Fruit fly (Drosophila melanogaster) whole organism, prepupa: ENCODE measurements around the gene MKP-4.

ENCODE experiments used
- Blimp-1 ChIP-seq: fragments of 200-800 bp; sonication (Bioruptor generic); optimal IDR thresholded peaks from 3 replicates; lab custom pipeline; 2017; ENCODE audit warnings: missing biosample characterization, missing genetic modification characterization, mild to moderate bottlenecking, moderate library complexity, missing genetic modification reagents
- CG10631 ChIP-seq: fragments of 200-800 bp; sonication (Bioruptor generic); optimal IDR thresholded peaks from 2 replicates; lab custom pipeline; 2016; ENCODE audit warnings: missing biosample characterization, missing genetic modification characterization
- CG10669 ChIP-seq: fragments of 200-800 bp; sonication (Bioruptor generic); optimal IDR thresholded peaks from 3 replicates; lab custom pipeline; 2018; ENCODE audit warnings: missing biosample characterization, mild to moderate bottlenecking, missing genetic modification characterization, moderate library complexity
- CG11762 ChIP-seq: fragments of 200-800 bp; sonication (Bioruptor generic); optimal IDR thresholded peaks from 3 replicates; lab custom pipeline; 2016; ENCODE audit warnings: missing biosample characterization, missing genetic modification characterization; ENCODE audit not compliant: insufficient read depth
- CG11902 ChIP-seq: fragments of 200-800 bp; sonication (Bioruptor generic); optimal IDR thresholded peaks from 3 replicates; lab custom pipeline; 2016; ENCODE audit warnings: missing biosample characterization, missing genetic modification characterization
- CG15336 ChIP-seq: fragments of 200-800 bp; sonication (Bioruptor generic); IDR thresholded peaks from 2 replicates; pipeline ENCODE4 v1.3.6; 2022; ENCODE audit warnings: missing biosample characterization, missing genetic modification characterization
- CG1621 ChIP-seq: fragments of 200-800 bp; sonication (Bioruptor generic); optimal IDR thresholded peaks from 3 replicates; lab custom pipeline; 2018; ENCODE audit warnings: missing biosample characterization, mild to moderate bottlenecking, missing genetic modification characterization
- CG16779 ChIP-seq: fragments of 200-800 bp; sonication (Bioruptor generic); optimal IDR thresholded peaks from 3 replicates; lab custom pipeline; 2017; ENCODE audit warnings: missing biosample characterization, mild to moderate bottlenecking, missing genetic modification characterization
- CG3032 ChIP-seq: fragments of 200-800 bp; optimal IDR thresholded peaks from 2 replicates; lab custom pipeline; 2019; ENCODE audit warnings: missing biosample characterization, mild to moderate bottlenecking, missing genetic modification characterization, moderate library complexity
- CG31627 ChIP-seq: fragments of 200-800 bp; sonication (Bioruptor generic); optimal IDR thresholded peaks from 3 replicates; lab custom pipeline; 2016; ENCODE audit warnings: missing biosample characterization, missing genetic modification characterization
- CG32006 ChIP-seq: fragments of 200-800 bp; sonication (Bioruptor generic); optimal IDR thresholded peaks from 3 replicates; lab custom pipeline; 2017; ENCODE audit warnings: missing biosample characterization, mild to moderate bottlenecking, missing genetic modification characterization
- CG3919 ChIP-seq: fragments of 200-800 bp; sonication (Bioruptor generic); optimal IDR thresholded peaks from 3 replicates; lab custom pipeline; 2016; ENCODE audit warnings: missing biosample characterization, missing genetic modification characterization
- CG4318 ChIP-seq: fragments of 200-800 bp; sonication (Bioruptor generic); optimal IDR thresholded peaks from 3 replicates; lab custom pipeline; 2017; ENCODE audit warnings: missing biosample characterization, mild to moderate bottlenecking, missing genetic modification characterization
- CG6163 ChIP-seq: fragments of 200-800 bp; sonication (Bioruptor generic); IDR thresholded peaks from 3 replicates; pipeline ENCODE4 v1.3.6; 2022; ENCODE audit warnings: missing biosample characterization, missing genetic modification characterization
- CG6276 ChIP-seq: fragments of 200-800 bp; sonication (Bioruptor generic); optimal IDR thresholded peaks from 2 replicates; lab custom pipeline; 2017; ENCODE audit warnings: missing biosample characterization, mild to moderate bottlenecking, missing genetic modification characterization
- CG6792 ChIP-seq: fragments of 200-800 bp; sonication (Bioruptor generic); optimal IDR thresholded peaks from 3 replicates; lab custom pipeline; 2016; ENCODE audit warnings: missing biosample characterization, missing genetic modification characterization
- CG6808 ChIP-seq: fragments of 200-800 bp; sonication (Bioruptor generic); optimal IDR thresholded peaks from 3 replicates; lab custom pipeline; 2017; ENCODE audit warnings: missing biosample characterization, missing genetic modification characterization, mild to moderate bottlenecking, moderate library complexity, missing genetic modification reagents
- CG6854 ChIP-seq: fragments of 200-800 bp; sonication (Bioruptor generic); optimal IDR thresholded peaks from 2 replicates; lab custom pipeline; 2017; ENCODE audit warnings: missing biosample characterization, mild to moderate bottlenecking, missing genetic modification characterization
- CG7368 ChIP-seq: fragments of 200-800 bp; sonication (Bioruptor generic); optimal IDR thresholded peaks from 3 replicates; lab custom pipeline; 2016; ENCODE audit warnings: missing biosample characterization, missing genetic modification characterization
- CG8119 ChIP-seq: fragments of 200-800 bp; sonication (Bioruptor generic); IDR thresholded peaks from 3 replicates; pipeline ENCODE4 v1.3.6; 2022; ENCODE audit warnings: missing biosample characterization, missing genetic modification characterization
- CG8632 ChIP-seq: fragments of 200-800 bp; sonication (Bioruptor generic); optimal IDR thresholded peaks from 3 replicates; lab custom pipeline; 2016; ENCODE audit warnings: missing biosample characterization, missing genetic modification characterization
- CG9139 ChIP-seq: fragments of 200-800 bp; sonication (Bioruptor generic); optimal IDR thresholded peaks from 3 replicates; lab custom pipeline; 2017; ENCODE audit warnings: missing biosample characterization, mild to moderate bottlenecking, missing genetic modification characterization
- Eip78C ChIP-seq: fragments of 200-800 bp; sonication (Bioruptor generic); peaks from one replicate; lab custom pipeline; 2016; ENCODE audit warnings: missing biosample characterization, missing genetic modification characterization
- Ets21C ChIP-seq: fragments of 200-800 bp; sonication (Bioruptor generic); optimal IDR thresholded peaks from 3 replicates; lab custom pipeline; 2016; ENCODE audit warnings: missing biosample characterization, missing genetic modification characterization
- Ets96B ChIP-seq: fragments of 200-800 bp; optimal IDR thresholded peaks from 2 replicates; lab custom pipeline; 2019; ENCODE audit warnings: missing biosample characterization, mild to moderate bottlenecking, missing genetic modification characterization, moderate library complexity
- Gug ChIP-seq: fragments of 200-800 bp; sonication (Bioruptor generic); IDR thresholded peaks from 2 replicates; pipeline ENCODE4 v1.3.6; 2022; ENCODE audit warnings: missing biosample characterization, missing genetic modification characterization
- Hr39 ChIP-seq: fragments of 200-800 bp; sonication (Bioruptor generic); optimal IDR thresholded peaks from 2 replicates; lab custom pipeline; 2016; ENCODE audit warnings: missing biosample characterization, missing genetic modification characterization
- Hr4 ChIP-seq: fragments of 200-800 bp; sonication (Bioruptor generic); optimal IDR thresholded peaks from 3 replicates; lab custom pipeline; 2016; ENCODE audit warnings: missing biosample characterization, missing genetic modification characterization
- Met ChIP-seq: fragments of 200-800 bp; sonication (Bioruptor generic); optimal IDR thresholded peaks from 3 replicates; lab custom pipeline; 2016; ENCODE audit warnings: missing biosample characterization, missing genetic modification characterization
- OdsH ChIP-seq: fragments of 200-800 bp; sonication (Bioruptor generic); optimal IDR thresholded peaks from 3 replicates; lab custom pipeline; 2016; ENCODE audit warnings: missing biosample characterization, missing genetic modification characterization
- Smox ChIP-seq: fragments of 200-800 bp; sonication (Bioruptor generic); optimal IDR thresholded peaks from 3 replicates; lab custom pipeline; 2016; ENCODE audit warnings: missing biosample characterization, missing genetic modification characterization
- Sox102F ChIP-seq: fragments of 200-800 bp; sonication (Bioruptor generic); optimal IDR thresholded peaks from 2 replicates; lab custom pipeline; 2016; ENCODE audit warnings: missing biosample characterization, mild to moderate bottlenecking, missing genetic modification characterization
- Sox14 ChIP-seq: fragments of 200-800 bp; sonication (Bioruptor generic); optimal IDR thresholded peaks from 3 replicates; lab custom pipeline; 2016; ENCODE audit warnings: missing biosample characterization, missing genetic modification characterization
- Sox15 ChIP-seq: fragments of 200-800 bp; sonication (Bioruptor generic); optimal IDR thresholded peaks from 3 replicates; lab custom pipeline; 2016; ENCODE audit warnings: missing biosample characterization, missing genetic modification characterization
- achi ChIP-seq: fragments of 200-800 bp; sonication (Bioruptor generic); optimal IDR thresholded peaks from 3 replicates; lab custom pipeline; 2016; ENCODE audit warnings: missing biosample characterization, missing genetic modification characterization
- acj6 ChIP-seq: fragments of 200-800 bp; sonication (Bioruptor generic); optimal IDR thresholded peaks from 3 replicates; lab custom pipeline; 2016; ENCODE audit warnings: missing biosample characterization, missing genetic modification characterization
- dac ChIP-seq: fragments of 200-800 bp; sonication (Bioruptor generic); optimal IDR thresholded peaks from 2 replicates; lab custom pipeline; 2017; ENCODE audit warnings: missing biosample characterization, mild to moderate bottlenecking, missing genetic modification characterization
- eg ChIP-seq: fragments of 200-800 bp; sonication (Bioruptor generic); IDR thresholded peaks from 3 replicates; pipeline ENCODE4 v1.3.6; 2022; ENCODE audit warnings: missing biosample characterization, missing genetic modification characterization
- esn ChIP-seq: fragments of 200-800 bp; sonication (Bioruptor generic); optimal IDR thresholded peaks from 2 replicates; lab custom pipeline; 2016; ENCODE audit warnings: missing biosample characterization, mild to moderate bottlenecking, missing genetic modification characterization, moderate library complexity
- fd59A ChIP-seq: fragments of 200-800 bp; sonication (Bioruptor generic); optimal IDR thresholded peaks from 2 replicates; lab custom pipeline; 2017; ENCODE audit warnings: missing biosample characterization, mild to moderate bottlenecking, missing genetic modification characterization, missing genetic modification reagents
- fd85E ChIP-seq: fragments of 200-800 bp; sonication (Bioruptor generic); optimal IDR thresholded peaks from 3 replicates; lab custom pipeline; 2016; ENCODE audit warnings: missing biosample characterization, missing genetic modification characterization
- fkh ChIP-seq: fragments of 200-800 bp; sonication (Bioruptor generic); optimal IDR thresholded peaks from 3 replicates; lab custom pipeline; 2017; ENCODE audit warnings: missing biosample characterization, mild to moderate bottlenecking, missing genetic modification characterization, moderate library complexity
- lz ChIP-seq: fragments of 200-800 bp; sonication (Bioruptor generic); optimal IDR thresholded peaks from 3 replicates; lab custom pipeline; 2016; ENCODE audit warnings: missing biosample characterization, missing genetic modification characterization
- net ChIP-seq: fragments of 200-800 bp; sonication (Bioruptor generic); optimal IDR thresholded peaks from 3 replicates; lab custom pipeline; 2016; ENCODE audit warnings: missing biosample characterization, missing genetic modification characterization
- pdm3 ChIP-seq: fragments of 200-800 bp; sonication (Bioruptor generic); optimal IDR thresholded peaks from 3 replicates; lab custom pipeline; 2016; ENCODE audit warnings: missing biosample characterization, missing genetic modification characterization
- salr ChIP-seq, 2 experiments: fragments of 200-800 bp; sonication (Bioruptor generic); optimal IDR thresholded peaks; 3 replicates each; lab custom pipeline; 2016 to 2018; ENCODE audit warnings: missing biosample characterization in 2 of 2, missing genetic modification characterization in 2 of 2, mild to moderate bottlenecking in 1 of 2
- spab ChIP-seq: fragments of 200-800 bp; sonication (Bioruptor generic); optimal IDR thresholded peaks from 2 replicates; lab custom pipeline; 2017; ENCODE audit warnings: missing biosample characterization, mild to moderate bottlenecking, missing genetic modification characterization, missing genetic modification reagents
- ss ChIP-seq, 2 experiments: fragments of 200-800 bp; sonication (Bioruptor generic); optimal IDR thresholded peaks; 2 replicates in 1 of 2; 3 replicates in 1 of 2; lab custom pipeline; 2017 to 2018; ENCODE audit warnings: mild to moderate bottlenecking in 2 of 2, missing biosample characterization in 2 of 2, missing genetic modification characterization in 2 of 2, moderate library complexity in 1 of 2
- topi ChIP-seq: fragments of 200-800 bp; sonication (Bioruptor generic); optimal IDR thresholded peaks from 3 replicates; lab custom pipeline; 2016; ENCODE audit warnings: missing biosample characterization, missing genetic modification characterization
- vri ChIP-seq: fragments of 200-800 bp; sonication (Bioruptor generic); optimal IDR thresholded peaks from 3 replicates; lab custom pipeline; 2016; ENCODE audit warnings: missing biosample characterization, mild to moderate bottlenecking, missing genetic modification characterization

MKP-4 gene

DNA sequence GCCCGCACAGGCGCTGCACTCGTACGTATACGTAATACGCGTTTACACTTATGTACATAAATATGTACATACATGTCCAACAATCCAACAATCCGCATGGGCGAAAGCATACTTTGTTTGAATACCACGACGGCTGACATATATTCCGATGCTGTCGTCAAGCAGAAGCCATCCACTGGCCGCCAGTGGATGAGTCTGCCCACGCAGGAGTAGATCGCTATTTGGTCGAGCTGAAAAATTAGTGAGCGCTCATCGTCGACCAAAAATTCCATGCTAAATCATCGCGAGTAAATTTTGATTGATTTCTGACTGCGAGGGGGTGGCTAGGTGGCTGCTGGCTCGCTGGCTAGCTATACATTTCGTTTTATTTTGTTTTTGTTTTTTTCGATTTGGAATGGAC is 20.4 kb upstream of the MKP-4 start:
- peak; percentile 9 for TF ChIP-seq fkh (GFP tag; lab: Kevin White, UChicago)
- TF ChIP-seq CG3032, result no peak
- TF ChIP-seq, all 60 proteins: peak for 1

DNA sequence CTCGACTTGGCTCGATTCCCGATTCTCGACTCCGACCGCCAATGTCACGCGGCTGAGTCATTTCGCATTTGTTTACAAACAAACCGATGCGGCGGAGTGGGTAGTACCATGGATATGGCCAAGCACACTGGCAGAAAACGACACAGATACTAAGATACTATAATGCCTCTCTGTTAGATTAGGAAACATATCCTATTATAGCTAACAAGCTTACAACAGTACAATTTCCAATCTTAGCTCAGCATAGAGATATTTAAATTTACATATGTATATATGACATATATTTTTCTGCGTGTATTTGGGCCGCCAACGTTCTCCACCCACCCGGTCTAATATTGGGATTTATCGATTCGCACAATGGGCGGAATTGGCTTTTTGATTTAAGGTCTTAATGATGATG is 19.0 kb upstream of the MKP-4 start:
- TF ChIP-seq CG4318 (GFP tag; lab: Kevin White, UChicago) (peak; percentile 65), vri (peak; percentile 39), fd85E (GFP tag; lab: Kevin White, UChicago) (no peak), fd59A (GFP tag; lab: Kevin White, UChicago) (peak; percentile 55), CG6792 (GFP tag; lab: Kevin White, UChicago) (peak; percentile 65), Met (peak; percentile 75), Sox15 (GFP tag; lab: Kevin White, UChicago) (peak; percentile 42), topi (peak; percentile 83), achi (peak; percentile 74), Eip78C (GFP tag; lab: Kevin White, UChicago) (peak; percentile 92), CG11762 (GFP tag; lab: Kevin White, UChicago) (peak; percentile 40), CG6854 (GFP tag; lab: Kevin White, UChicago) (no peak), Ets21C (GFP tag; lab: Kevin White, UChicago) (no peak), fkh (GFP tag; lab: Kevin White, UChicago) (peak; percentile 25), Ets96B (tag; lab: Kevin White, UChicago) (peak; percentile 68), CG3919 (GFP tag; lab: Kevin White, UChicago) (peak; percentile 84), CG11902 (GFP tag; lab: Kevin White, UChicago) (peak; percentile 58), CG3032 (peak; percentile 68), Gug (peak; percentile 76), dac (GFP tag; lab: Kevin White, UChicago) (peak; percentile 23), CG1621 (peak; percentile 27), acj6 (peak; percentile 63), net (GFP tag; lab: Kevin White, UChicago) (peak; percentile 63), Hr4 (peak; percentile 85), ss (GFP tag; optimal IDR thresholded peaks at IDR 0.05; lab: Kevin White, UChicago) (peak; percentile 60 to 61), Smox (GFP tag; lab: Kevin White, UChicago) (peak; percentile 39), eg (peak; percentile 89), CG9139 (no peak), CG10631 (GFP tag; lab: Kevin White, UChicago) (peak; percentile 81), salr (GFP tag; optimal IDR thresholded peaks at IDR 0.05; lab: Kevin White, UChicago) (peak; percentile 11 to 79), CG8632 (GFP tag; lab: Kevin White, UChicago) (peak; percentile 21), CG8119 (GFP tag; lab: Robert Waterston, UW) (peak; percentile 85), esn (GFP tag; lab: Kevin White, UChicago) (peak; percentile 64), spab (GFP tag; lab: Kevin White, UChicago) (peak; percentile 54), CG16779 (tag; lab: Kevin White, UChicago) (peak; percentile 57), CG6276 (GFP tag; lab: Kevin White, UChicago) (peak; percentile 61), CG6808 (GFP tag; lab: Kevin White, UChicago) (peak; percentile 54), CG7368 (peak; percentile 60), Hr39 (peak; percentile 48), pdm3 (GFP tag; lab: Kevin White, UChicago) (peak; percentile 66), Sox14 (GFP tag; lab: Kevin White, UChicago) (peak; percentile 69), CG6163 (GFP tag; lab: Robert Waterston, UW) (peak; percentile 89), CG31627 (peak; percentile 43), CG15336 (GFP tag; lab: Robert Waterston, UW) (peak; percentile 86), CG10669 (GFP tag; lab: Kevin White, UChicago) (peak; percentile 61), Blimp-1 (GFP tag; lab: Kevin White, UChicago) (peak; percentile 8), CG32006 (GFP tag; lab: Kevin White, UChicago) (peak; percentile 83), OdsH (peak; percentile 67), lz (peak; percentile 70), Sox102F (GFP tag; lab: Kevin White, UChicago) (peak; percentile 37)
